Worm (Caenorhabditis elegans): Measurements from ENCODE around the gene ugt-15.

Gene ugt-15

DNA sequence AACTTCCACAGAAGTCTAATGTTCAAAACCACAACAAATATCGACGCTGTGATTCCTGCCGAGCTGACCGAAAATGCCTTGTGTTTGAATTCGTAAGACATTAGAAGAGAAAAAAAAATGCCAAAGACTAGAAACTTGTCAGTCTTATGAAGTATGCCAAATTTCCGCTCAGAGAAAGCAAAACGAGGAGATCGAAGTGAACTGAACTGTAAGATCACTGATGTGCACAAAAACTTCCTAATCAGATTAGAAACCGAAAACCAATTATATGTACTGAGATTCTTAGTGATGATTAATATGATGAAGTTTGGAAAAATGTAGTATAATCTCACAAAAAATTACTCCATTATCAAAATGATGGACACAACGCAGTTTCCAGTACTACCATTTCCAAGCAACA, 38.9 kb upstream of the ugt-15 start, which contains the start of gene srbc-44:
TSS of gene srbc-44 (minus strand) at position 101 of the 400 bp plus-strand sequence.
- TF ChIP-seq ceh-16 (tag; optimal IDR thresholded peaks at IDR 0.05) (no peak), mbf-1 (tag; optimal IDR thresholded peaks at IDR 0.05) (no peak), Y55F3AM.14 (GFP tag; optimal IDR thresholded peaks at IDR 0.05) (no peak), ama-1 (optimal IDR thresholded peaks at IDR 0.05) (no peak), lin-13 (GFP tag; optimal IDR thresholded peaks at IDR 0.05) (no peak), fos-1 (tag; optimal IDR thresholded peaks at IDR 0.05) (no peak), nhr-12 (tag; optimal IDR thresholded peaks at IDR 0.05) (no peak), lin-39 (tag; optimal IDR thresholded peaks at IDR 0.05) (no peak), nhr-77 (tag; optimal IDR thresholded peaks at IDR 0.05) (no peak), unc-39 (tag; optimal IDR thresholded peaks at IDR 0.05) (no peak), gmeb-1 (tag; optimal IDR thresholded peaks at IDR 0.05) (no peak), dmd-4 (tag; optimal IDR thresholded peaks at IDR 0.05) (no peak), elt-3 (tag; optimal IDR thresholded peaks at IDR 0.05) (no peak), ZK546.5 (tag; optimal IDR thresholded peaks at IDR 0.05) (no peak), skn-1 (tag; optimal IDR thresholded peaks at IDR 0.05) (no peak)

DNA sequence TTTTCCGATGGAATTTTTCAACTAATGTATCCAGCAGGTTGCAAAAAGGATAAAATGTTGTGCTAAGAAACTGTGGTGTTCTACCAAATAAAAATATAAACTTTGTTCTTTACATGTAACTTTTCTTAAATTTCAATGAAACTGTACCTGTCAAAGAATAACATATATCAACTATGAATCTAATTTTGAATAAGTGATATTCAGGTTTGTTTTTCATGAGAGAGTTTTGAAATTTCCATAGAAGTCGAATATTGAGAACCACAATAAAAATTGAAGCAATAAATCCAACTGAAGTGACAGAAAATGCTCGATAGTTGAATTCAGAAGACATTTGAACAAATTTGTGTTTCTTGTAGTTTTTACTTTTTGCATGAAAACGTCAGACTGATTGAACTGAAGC, 37.1 kb upstream of the ugt-15 start, which contains the start of gene srbc-43:
TSS of gene srbc-43 (minus strand) at position 331 of the 400 bp plus-strand sequence.
- no peak for TF ChIP-seq lin-13 (GFP tag; optimal IDR thresholded peaks at IDR 0.05)
- no peak for TF ChIP-seq unc-62 (GFP tag; optimal IDR thresholded peaks at IDR 0.05)
- TF ChIP-seq snpc-4 (tag; optimal IDR thresholded peaks at IDR 0.05) = no peak
- TF ChIP-seq mab-5 (tag; optimal IDR thresholded peaks at IDR 0.05) = no peak
- no peak for TF ChIP-seq skn-1 (tag; optimal IDR thresholded peaks at IDR 0.05)
- TF ChIP-seq zag-1 (tag; optimal IDR thresholded peaks at IDR 0.05) = no peak

DNA sequence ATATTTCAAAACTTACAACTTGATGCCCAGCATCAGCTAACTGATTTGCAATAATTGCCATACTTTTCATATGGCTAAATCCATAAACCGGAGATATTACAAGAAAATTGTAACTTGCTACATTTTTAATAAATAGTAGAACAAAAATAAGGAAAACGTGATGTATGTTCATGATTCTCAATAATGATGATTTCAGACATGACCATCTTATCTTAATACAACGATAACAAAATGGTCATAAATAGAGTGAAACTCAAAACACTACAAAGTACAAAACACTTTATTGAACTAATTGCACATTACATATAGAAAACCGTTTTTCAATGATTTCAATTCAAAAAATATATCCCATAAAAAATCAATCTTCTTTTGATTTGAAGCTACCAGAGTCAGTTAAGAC, 34.6 kb upstream of the ugt-15 start, which contains the start of gene ugt-5:
TSS of gene ugt-5 (minus strand) at position 214 of the 400 bp plus-strand sequence.
- TF ChIP-seq fos-1 (tag; optimal IDR thresholded peaks at IDR 0.05) = peak; percentile 8
- TF ChIP-seq skn-1 (tag; optimal IDR thresholded peaks at IDR 0.05) = peak; percentile 78
- TF ChIP-seq mdl-1 (tag; optimal IDR thresholded peaks at IDR 0.05) = no peak

DNA sequence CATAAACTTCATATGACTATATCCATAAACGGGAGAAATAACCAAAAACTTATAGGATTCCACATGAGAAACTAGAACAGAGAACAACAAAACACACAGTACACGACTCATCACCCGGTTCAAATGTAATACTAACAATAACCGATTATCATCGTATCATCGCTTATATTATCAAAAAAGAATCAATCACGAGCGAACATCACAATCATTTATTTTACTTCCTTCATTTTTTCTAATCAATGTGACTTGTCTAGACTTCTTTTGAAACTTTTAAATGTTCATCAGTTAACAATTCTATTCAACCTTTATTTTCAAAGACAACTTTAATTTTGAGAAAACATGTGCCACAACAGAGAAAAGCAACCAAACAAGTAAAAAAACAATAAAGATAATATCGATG, 32.1 kb upstream of the ugt-15 start, which contains the start of gene ugt-4:
TSS of gene ugt-4 (minus strand) at position 141 of the 400 bp plus-strand sequence.
- TF ChIP-seq sma-9 (GFP tag; optimal IDR thresholded peaks at IDR 0.05) (peak; percentile 3), sma-9 (tag; optimal IDR thresholded peaks at IDR 0.05) (no peak), blmp-1 (tag; optimal IDR thresholded peaks at IDR 0.05; ENCODE audit: insufficient read depth) (no peak), ztf-1 (GFP tag; conservative IDR thresholded peaks at IDR 0.05) (no peak), C34F6.9 (tag; optimal IDR thresholded peaks at IDR 0.05) (no peak), nhr-11 (tag; optimal IDR thresholded peaks at IDR 0.05) (no peak), nhr-77 (tag; optimal IDR thresholded peaks at IDR 0.05) (no peak), mbf-1 (tag; optimal IDR thresholded peaks at IDR 0.05) (no peak), sma-3 (GFP tag; optimal IDR thresholded peaks at IDR 0.05) (no peak), unc-55 (GFP tag; optimal IDR thresholded peaks at IDR 0.05) (no peak), elt-3 (tag; optimal IDR thresholded peaks at IDR 0.05) (no peak), zag-1 (tag; optimal IDR thresholded peaks at IDR 0.05) (no peak), sem-4 (tag; optimal IDR thresholded peaks at IDR 0.05) (no peak), ama-1 (optimal IDR thresholded peaks at IDR 0.05) (no peak), skn-1 (tag; optimal IDR thresholded peaks at IDR 0.05) (no peak), fos-1 (tag; optimal IDR thresholded peaks at IDR 0.05) (peak; percentile 12)

DNA sequence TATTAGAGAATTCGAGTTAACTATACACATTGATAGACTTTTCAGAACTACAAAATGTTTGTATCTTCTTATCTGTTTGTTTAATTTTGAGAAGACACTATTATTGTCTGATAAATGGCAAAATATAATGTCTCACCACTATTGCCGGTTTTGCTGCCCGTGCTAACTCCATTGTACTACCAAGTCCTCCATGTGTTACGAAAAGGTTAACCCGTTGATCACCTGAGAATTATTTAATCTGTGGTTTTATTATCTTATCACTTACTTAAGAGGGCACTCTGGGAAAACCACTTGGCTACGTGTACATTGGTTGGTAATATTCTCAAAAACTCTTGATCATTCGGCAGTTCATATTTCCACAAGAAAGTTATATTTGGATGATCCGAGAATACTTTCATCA, 31.4 kb upstream of the ugt-15 start:
- TF ChIP-seq ceh-16 (tag; optimal IDR thresholded peaks at IDR 0.05) = no peak
- no peak for TF ChIP-seq peb-1 (tag; optimal IDR thresholded peaks at IDR 0.05)
- no peak for TF ChIP-seq nhr-6 (tag; optimal IDR thresholded peaks at IDR 0.05)
- TF ChIP-seq nhr-11 (tag; optimal IDR thresholded peaks at IDR 0.05) = no peak
- TF ChIP-seq nhr-129 (tag; optimal IDR thresholded peaks at IDR 0.05) = no peak
- no peak for TF ChIP-seq nhr-237 (tag; optimal IDR thresholded peaks at IDR 0.05)
- TF ChIP-seq gmeb-1 (tag; optimal IDR thresholded peaks at IDR 0.05) = no peak
- TF ChIP-seq aly-2 (tag; optimal IDR thresholded peaks at IDR 0.05) = no peak
- no peak for TF ChIP-seq elt-3 (tag; optimal IDR thresholded peaks at IDR 0.05)
- TF ChIP-seq mdl-1 (tag; optimal IDR thresholded peaks at IDR 0.05) = no peak
- no peak for TF ChIP-seq mab-5 (tag; optimal IDR thresholded peaks at IDR 0.05)
- TF ChIP-seq dmd-4 (tag; optimal IDR thresholded peaks at IDR 0.05) = no peak
- no peak for TF ChIP-seq unc-39 (tag; optimal IDR thresholded peaks at IDR 0.05)
- no peak for TF ChIP-seq C34F6.9 (tag; optimal IDR thresholded peaks at IDR 0.05)
- no peak for TF ChIP-seq nhr-77 (tag; optimal IDR thresholded peaks at IDR 0.05)
- TF ChIP-seq nhr-10 (tag; optimal IDR thresholded peaks at IDR 0.05) = no peak
- no peak for TF ChIP-seq ZK546.5 (tag; optimal IDR thresholded peaks at IDR 0.05)

Data from whole organism, L2 larva.